Fruit fly (Drosophila melanogaster) whole organism, prepupa: ENCODE results near the gene CG31347.

Experiments
- CG3032 ChIP-seq: fragments of 200-800 bp; optimal IDR thresholded peaks from 2 replicates; lab custom pipeline; 2019; ENCODE audit warnings: missing biosample characterization, mild to moderate bottlenecking, missing genetic modification characterization, moderate library complexity
- OdsH ChIP-seq: fragments of 200-800 bp; sonication (Bioruptor generic); optimal IDR thresholded peaks from 3 replicates; lab custom pipeline; 2016; ENCODE audit warnings: missing biosample characterization, missing genetic modification characterization

- no peak for TF ChIP-seq OdsH (GFP tag; lab: Kevin White, UChicago)
- TF ChIP-seq CG3032 = no peak
These were observed 35.3 kb downstream of the CG31347 start for dm6 chr3R:12656946-12657566.
